Worm (Caenorhabditis elegans) whole organism, L4 larva: ENCODE results near the gene F56D6.18.

Experiments
- aha-1 ChIP-seq: fragments of 150-350 bp; peaks from one replicate; lab custom pipeline; 2014; ENCODE audit warnings: missing biosample characterization, missing genetic modification characterization
- ceh-82 ChIP-seq: sonication (generic microtip); optimal IDR thresholded peaks from 2 replicates; lab custom pipeline; 2017; ENCODE audit warnings: missing biosample characterization, missing genetic modification characterization
- lir-3 ChIP-seq: sonication (generic microtip); optimal IDR thresholded peaks from 2 replicates; lab custom pipeline; 2016; ENCODE audit warnings: mild to moderate bottlenecking, missing genetic modification characterization, missing compliant biosample characterization
- nhr-25 ChIP-seq: sonication (generic microtip); optimal IDR thresholded peaks from 2 replicates; lab custom pipeline; 2017; ENCODE audit warnings: missing genetic modification characterization, mild to moderate bottlenecking, missing compliant biosample characterization, antibody characterized with exemption, moderate library complexity, borderline replicate concordance; ENCODE audit not compliant: insufficient read depth
- nhr-6 ChIP-seq: fragments of 150-350 bp; optimal IDR thresholded peaks from 2 replicates; lab custom pipeline; 2014; ENCODE audit warnings: missing biosample characterization, missing genetic modification characterization
- nhr-76 ChIP-seq: fragments of 150-350 bp; optimal IDR thresholded peaks from 2 replicates; lab custom pipeline; 2014; ENCODE audit warnings: missing biosample characterization, missing genetic modification characterization
- nhr-77 ChIP-seq: fragments of 150-350 bp; optimal IDR thresholded peaks from 2 replicates; lab custom pipeline; 2014; ENCODE audit warnings: missing biosample characterization, missing genetic modification characterization
- pqm-1 ChIP-seq: sonication (generic microtip); optimal IDR thresholded peaks from 2 replicates; lab custom pipeline; 2017; ENCODE audit warnings: missing biosample characterization, missing genetic modification characterization
- unc-130 ChIP-seq: sonication (generic microtip); optimal IDR thresholded peaks from 2 replicates; lab custom pipeline; 2016; ENCODE audit warnings: missing genetic modification reagents, missing genetic modification characterization, missing compliant biosample characterization
- unc-39 ChIP-seq: sonication (generic microtip); optimal IDR thresholded peaks from 2 replicates; lab custom pipeline; 2017; ENCODE audit warnings: missing biosample characterization, missing genetic modification characterization
- zip-11 ChIP-seq: fragments of 200-800 bp; sonication (Bioruptor generic); IDR thresholded peaks from 2 replicates; pipeline ENCODE4 v1.3.6; 2022; ENCODE audit warnings: missing genetic modification characterization, missing compliant biosample characterization

DNA sequence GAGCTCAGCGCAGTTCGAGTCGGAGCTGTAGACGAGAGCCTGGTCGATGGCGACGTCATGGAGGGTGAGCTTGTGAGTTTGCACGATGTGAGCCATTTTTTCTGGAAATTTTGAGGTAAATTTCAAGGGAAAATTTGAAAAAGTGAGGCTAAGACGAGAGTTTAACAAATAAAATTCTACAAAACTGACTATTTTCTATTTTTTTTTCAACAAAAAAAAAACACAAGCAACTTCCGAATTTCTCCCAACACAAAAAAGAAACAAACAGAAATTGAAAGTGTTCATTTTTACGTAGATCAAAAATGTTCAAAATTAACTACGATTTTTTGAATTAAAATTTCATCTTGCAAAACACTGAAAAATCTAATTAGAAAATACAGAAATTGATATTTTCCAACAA lies 38.0 kb downstream of the F56D6.18 start, which contains the start of gene F37C4.5:
- TF ChIP-seq unc-130 (GFP tag; lab: Kevin White, UChicago) (no peak), unc-39 (tag; lab: Kevin White, UChicago) (no peak), zip-11 (GFP tag; lab: Robert Waterston, UW) (no peak), nhr-77 (tag; lab: Kevin White, UChicago) (no peak), ceh-82 (no peak), aha-1 (no peak), lir-3 (no peak), nhr-25 (tag; lab: Kevin White, UChicago) (no peak), nhr-76 (no peak), nhr-6 (tag; lab: Kevin White, UChicago) (no peak), pqm-1 (tag; lab: Kevin White, UChicago) (no peak)
